Fruit fly (Drosophila melanogaster): ENCODE measurements around the gene eIF3g1.

eIF3g1 gene

DNA sequence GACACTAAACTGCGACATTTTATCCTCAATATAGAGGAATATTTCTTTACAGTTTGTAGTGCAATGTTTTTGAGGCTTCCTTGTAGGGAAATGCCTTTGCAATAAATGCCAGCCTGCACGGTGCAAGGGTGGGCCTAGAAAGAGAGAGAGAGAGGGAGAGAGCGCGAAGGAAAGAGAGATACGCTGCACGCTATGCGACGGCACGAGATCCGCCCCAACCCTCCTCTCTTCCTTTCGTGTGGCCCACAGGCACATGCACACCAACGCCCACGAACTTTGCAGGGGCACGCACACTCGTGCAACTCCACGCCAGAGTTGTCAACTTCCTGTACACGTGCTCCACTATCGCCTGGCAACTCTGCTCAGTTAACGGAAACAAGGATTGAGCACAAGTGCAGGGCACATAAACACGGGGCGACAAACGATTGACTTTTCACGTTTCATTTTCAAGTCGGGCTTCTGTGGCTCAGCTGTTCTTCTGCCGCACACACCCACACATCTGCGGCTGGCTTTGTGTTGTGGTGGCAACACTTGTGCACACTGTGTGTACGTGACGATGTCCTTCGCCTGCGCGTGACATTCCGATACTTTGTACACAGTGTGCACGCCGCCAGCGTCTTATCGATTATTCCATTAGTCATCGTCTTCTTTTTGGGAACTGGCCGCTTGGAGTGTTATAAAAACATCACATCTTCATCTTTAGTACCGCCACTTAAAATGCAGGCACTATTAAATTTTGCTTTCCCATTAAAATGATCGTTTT, 26.0 kb upstream of the eIF3g1 start (continued):
- TF ChIP-seq Hey (tag; optimal IDR thresholded peaks at IDR 0.05) (no peak), Mes4 (GFP tag; optimal IDR thresholded peaks at IDR 0.05) (no peak), Hmx (GFP tag; optimal IDR thresholded peaks at IDR 0.05) (no peak), CG6689 (GFP tag; IDR thresholded peaks at IDR 0.05) (no peak), cwo (GFP tag; optimal IDR thresholded peaks at IDR 0.05) (no peak), CG6683 (GFP tag; optimal IDR thresholded peaks at IDR 0.05) (no peak), CG12219 (GFP tag; optimal IDR thresholded peaks at IDR 0.05) (no peak), CG8281 (tag; optimal IDR thresholded peaks at IDR 0.05) (no peak), Stat92E (GFP tag; optimal IDR thresholded peaks at IDR 0.05) (no peak), CG5180 (GFP tag; optimal IDR thresholded peaks at IDR 0.05) (no peak), CG1603 (tag; optimal IDR thresholded peaks at IDR 0.05) (no peak), lmd (GFP tag; IDR thresholded peaks at IDR 0.05) (no peak), Adf1 (GFP tag; IDR thresholded peaks at IDR 0.05) (peak; percentile 9; the same call in 1 of the 2 replicates), mirr (GFP tag; optimal IDR thresholded peaks at IDR 0.05) (no peak), Fer1 (GFP tag; optimal IDR thresholded peaks at IDR 0.05) (peak; percentile 7), pum (GFP tag; optimal IDR thresholded peaks at IDR 0.05) (no peak), CG2116 (GFP tag; optimal IDR thresholded peaks at IDR 0.05) (peak; percentile 51), CG11456 (GFP tag; IDR thresholded peaks at IDR 0.05) (no peak), Rx (GFP tag; IDR thresholded peaks at IDR 0.05) (no peak), run (tag; optimal IDR thresholded peaks at IDR 0.05) (no peak), row (GFP tag; IDR thresholded peaks at IDR 0.05) (no peak), usp (GFP tag; optimal IDR thresholded peaks at IDR 0.05) (no peak), her (GFP tag; optimal IDR thresholded peaks at IDR 0.05) (no peak), p53 (GFP tag; optimal IDR thresholded peaks at IDR 0.05) (no peak), Ada2b (GFP tag; IDR thresholded peaks at IDR 0.05) (no peak), ERR (GFP tag; optimal IDR thresholded peaks at IDR 0.05) (no peak), HLHmδ (GFP tag; optimal IDR thresholded peaks at IDR 0.05) (no peak), NFAT (GFP tag; IDR thresholded peaks at IDR 0.05) (no peak), CG4854 (GFP tag; optimal IDR thresholded peaks at IDR 0.05) (no peak), CG8478 (optimal IDR thresholded peaks at IDR 0.05) (no peak), Fer3 (tag; optimal IDR thresholded peaks at IDR 0.05) (no peak), Usf (GFP tag; optimal IDR thresholded peaks at IDR 0.05) (no peak), scrt (GFP tag; optimal IDR thresholded peaks at IDR 0.05) (no peak), pb (GFP tag; optimal IDR thresholded peaks at IDR 0.05) (no peak), CG3281 (GFP tag; optimal IDR thresholded peaks at IDR 0.05) (no peak), dm (GFP tag; optimal IDR thresholded peaks at IDR 0.05) (peak; percentile 13), sob (GFP tag; IDR thresholded peaks at IDR 0.05) (0 out of 2 replicates have a peak, but pooled peaks have one; percentile 10), chinmo (GFP tag; IDR thresholded peaks at IDR 0.05; ENCODE audit: partially characterized antibody) (0 out of 4 replicates have a peak, but pooled peaks have one; percentile 22), Scr (GFP tag; IDR thresholded peaks at IDR 0.05; ENCODE audit: partially characterized antibody) (0 out of 2 replicates have a peak, but pooled peaks have one; percentile 31), tx (GFP tag; optimal IDR thresholded peaks at IDR 0.05) (no peak), pan (optimal IDR thresholded peaks at IDR 0.05) (no peak), pan (GFP tag; optimal IDR thresholded peaks at IDR 0.05 in 1 of 2, IDR thresholded peaks at IDR 0.05 in 1 of 2) (no peak), yki (optimal IDR thresholded peaks at IDR 0.05) (no peak), so (GFP tag; IDR thresholded peaks at IDR 0.05) (no peak), CG15696 (tag; optimal IDR thresholded peaks at IDR 0.05) (no peak), CG11085 (GFP tag; IDR thresholded peaks at IDR 0.05) (no peak), CG3163 (GFP tag; optimal IDR thresholded peaks at IDR 0.05) (no peak), otp (GFP tag; IDR thresholded peaks at IDR 0.05) (0 out of 3 replicates have a peak, but pooled peaks have one; percentile 10), kah (GFP tag; optimal IDR thresholded peaks at IDR 0.05) (no peak), danr (GFP tag; IDR thresholded peaks at IDR 0.05) (no peak), CG2889 (GFP tag; IDR thresholded peaks at IDR 0.05) (no peak)
